Worm (Caenorhabditis elegans): ENCODE measurements around the gene cnc-6.

The cnc-6 gene

ce11 chrIII:1806183-1806798, 43.0 kb downstream of the cnc-6 start:
- TF ChIP-seq ceh-8 (GFP tag; optimal IDR thresholded peaks at IDR 0.05) (peak; percentile 64), ceh-82 (tag; optimal IDR thresholded peaks at IDR 0.05) (no peak), tbx-2 (tag; optimal IDR thresholded peaks at IDR 0.05) (no peak), snpc-4 (tag; optimal IDR thresholded peaks at IDR 0.05) (no peak), mep-1 (tag; optimal IDR thresholded peaks at IDR 0.05) (no peak)

- TF ChIP-seq nhr-237 (tag; optimal IDR thresholded peaks at IDR 0.05) (no peak), nhr-90 (tag; optimal IDR thresholded peaks at IDR 0.05; ENCODE audit: poor library complexity) (no peak), egl-13 (tag; optimal IDR thresholded peaks at IDR 0.05) (no peak), Y116A8C.19 (tag; optimal IDR thresholded peaks at IDR 0.05; ENCODE audit: borderline replicate concordance) (no peak), efl-1 (optimal IDR thresholded peaks at IDR 0.05) (no peak), efl-1 (GFP tag; optimal IDR thresholded peaks at IDR 0.05 in 1 of 2) (no peak), rnt-1 (tag; optimal IDR thresholded peaks at IDR 0.05) (no peak), lin-39 (tag; optimal IDR thresholded peaks at IDR 0.05) (no peak), zip-4 (GFP tag; optimal IDR thresholded peaks at IDR 0.05) (no peak), alr-1 (tag; optimal IDR thresholded peaks at IDR 0.05; ENCODE audit: borderline replicate concordance) (no peak), nhr-76 (tag; optimal IDR thresholded peaks at IDR 0.05) (no peak), ceh-90 (tag; optimal IDR thresholded peaks at IDR 0.05) (no peak), hpl-2 (GFP tag; optimal IDR thresholded peaks at IDR 0.05) (no peak), aha-1 (tag; optimal IDR thresholded peaks at IDR 0.05) (no peak)
These were observed 51.0 kb downstream of the cnc-6 start for ce11 chrIII:1814285-1814684.

Data from whole organism, L1 larva.